Fruit fly (Drosophila melanogaster): ENCODE measurements around the gene Coq4.

Gene Coq4

dm6 chr3L:17433555-17433954, at the start of gene Coq4, which contains the start of gene CG32176 (continued):
- peak; percentile 96 for TF ChIP-seq HHEX (GFP tag; optimal IDR thresholded peaks at IDR 0.05)
- peak; percentile 97 for TF ChIP-seq CG18262 (tag; optimal IDR thresholded peaks at IDR 0.05)
- TF ChIP-seq pros (GFP tag; optimal IDR thresholded peaks at IDR 0.05): peak; percentile 49
- peak; percentile 95 for TF ChIP-seq CG2202 (tag; optimal IDR thresholded peaks at IDR 0.05)
- peak; percentile 93 for TF ChIP-seq CG15514 (GFP tag; optimal IDR thresholded peaks at IDR 0.05)
- TF ChIP-seq D19A (tag; optimal IDR thresholded peaks at IDR 0.05): peak; percentile 94
- peak; percentile 95 for TF ChIP-seq ATbp (GFP tag; optimal IDR thresholded peaks at IDR 0.05)
- TF ChIP-seq sens-2 (GFP tag; IDR thresholded peaks at IDR 0.05): peak; percentile 96
- peak; percentile 95 for TF ChIP-seq ro (GFP tag; IDR thresholded peaks at IDR 0.05)
- peak; percentile 98 for TF ChIP-seq CG11456 (GFP tag; IDR thresholded peaks at IDR 0.05)
- peak; percentile 100 for TF ChIP-seq row (GFP tag; IDR thresholded peaks at IDR 0.05)
- peak; percentile 97 for TF ChIP-seq dmrt11E (tag; optimal IDR thresholded peaks at IDR 0.05)
- TF ChIP-seq CG8359 (GFP tag; optimal IDR thresholded peaks at IDR 0.05; ENCODE audit: borderline replicate concordance): peak; percentile 90
- TF ChIP-seq nau (GFP tag; optimal IDR thresholded peaks at IDR 0.05): peak; percentile 93
- peak; percentile 99 for TF ChIP-seq Sox102F (GFP tag; optimal IDR thresholded peaks at IDR 0.05)
- peak; percentile 64 for TF ChIP-seq Dip2 (GFP tag; IDR thresholded peaks at IDR 0.05)
- peak; percentile 99 for TF ChIP-seq pum (GFP tag; optimal IDR thresholded peaks at IDR 0.05)
- peak; percentile 98 for TF ChIP-seq CG11247 (GFP tag; IDR thresholded peaks at IDR 0.05)
- TF ChIP-seq mld (GFP tag; IDR thresholded peaks at IDR 0.05; ENCODE audit: partially characterized antibody): 0 out of 3 replicates have a peak, but pooled peaks have one; percentile 45
- TF ChIP-seq CG10565 (GFP tag; optimal IDR thresholded peaks at IDR 0.05): peak; percentile 91
- peak; percentile 80 for TF ChIP-seq CG7963 (GFP tag; IDR thresholded peaks at IDR 0.05; ENCODE audit: partially characterized antibody)
- peak; percentile 97 for TF ChIP-seq fd3F (GFP tag; optimal IDR thresholded peaks at IDR 0.05)
- TF ChIP-seq CG6813 (GFP tag; optimal IDR thresholded peaks at IDR 0.05): peak; percentile 96
- TF ChIP-seq hbn (GFP tag; IDR thresholded peaks at IDR 0.05; ENCODE audit: partially characterized antibody): 0 out of 2 replicates have a peak, but pooled peaks have one; percentile 39
- peak; percentile 88 for TF ChIP-seq Myb (GFP tag; optimal IDR thresholded peaks at IDR 0.05)
- peak; percentile 68; the same call in 1 of the 2 replicates for TF ChIP-seq bbx (GFP tag; IDR thresholded peaks at IDR 0.05; ENCODE audit: partially characterized antibody)
- TF ChIP-seq pho (GFP tag; optimal IDR thresholded peaks at IDR 0.05): peak; percentile 99
- peak; percentile 99 for TF ChIP-seq HLH54F (GFP tag; optimal IDR thresholded peaks at IDR 0.05)
- peak; percentile 76 for TF ChIP-seq kni (GFP tag; optimal IDR thresholded peaks at IDR 0.05)
- peak; percentile 96 for TF ChIP-seq CG31388 (GFP tag; optimal IDR thresholded peaks at IDR 0.05)
- TF ChIP-seq cato (GFP tag; optimal IDR thresholded peaks at IDR 0.05; ENCODE audit: borderline replicate concordance): peak; percentile 96
- peak; percentile 96 for TF ChIP-seq aop (GFP tag; IDR thresholded peaks at IDR 0.05)
- peak; percentile 88 for TF ChIP-seq ac (GFP tag; optimal IDR thresholded peaks at IDR 0.05)
- no peak for TF ChIP-seq Hr78 (GFP tag; optimal IDR thresholded peaks at IDR 0.05)
- TF ChIP-seq BEAF-32 (GFP tag; optimal IDR thresholded peaks at IDR 0.05): peak; percentile 40
- TF ChIP-seq CG14441 (GFP tag; IDR thresholded peaks at IDR 0.05): peak; percentile 98
- peak; percentile 98 for TF ChIP-seq CG13424 (tag; optimal IDR thresholded peaks at IDR 0.05)
- peak; percentile 98 for TF ChIP-seq fd96Cb (tag; optimal IDR thresholded peaks at IDR 0.05)
- peak; percentile 96 for TF ChIP-seq CG13894 (tag; optimal IDR thresholded peaks at IDR 0.05)
- peak; percentile 99 for TF ChIP-seq CG13775 (GFP tag; optimal IDR thresholded peaks at IDR 0.05)
- peak; percentile 98 for TF ChIP-seq CG3726 (GFP tag; IDR thresholded peaks at IDR 0.05)
- peak; percentile 70 for TF ChIP-seq sna (GFP tag; IDR thresholded peaks at IDR 0.05; ENCODE audit: partially characterized antibody)
- peak; percentile 93 for TF ChIP-seq CG17385 (GFP tag; optimal IDR thresholded peaks at IDR 0.05)
- peak; percentile 95 for TF ChIP-seq CG31224 (GFP tag; IDR thresholded peaks at IDR 0.05)
- TF ChIP-seq CG4404 (GFP tag; IDR thresholded peaks at IDR 0.05): peak; percentile 96
- peak; percentile 99 for TF ChIP-seq mam (GFP tag; optimal IDR thresholded peaks at IDR 0.05)
- TF ChIP-seq eve (GFP tag; optimal IDR thresholded peaks at IDR 0.05): peak; percentile 30 to 97
- peak; percentile 95 for TF ChIP-seq ERR (GFP tag; optimal IDR thresholded peaks at IDR 0.05)
- TF ChIP-seq Oli (tag; optimal IDR thresholded peaks at IDR 0.05): peak; percentile 97
